Worm (Caenorhabditis elegans): ENCODE results near the gene T20D4.11.
"Not testable (repeated sequence)": the region's sequence is repeated elsewhere in the genome, so short reads cannot be mapped to it uniquely, and the experiment has no call there.

The T20D4.11 gene

ce11 chrV:3358267-3358666 lies 40.2 kb upstream of the T20D4.11 start, which contains the start of gene C04E12.5:
Gene C04E12.5, plus strand, starts transcription at chrV:3358567.
- TF ChIP-seq nhr-77 (tag; optimal IDR thresholded peaks at IDR 0.05): no peak
- no peak for TF ChIP-seq alr-1 (tag; optimal IDR thresholded peaks at IDR 0.05)
- no peak for TF ChIP-seq ztf-11 (tag; optimal IDR thresholded peaks at IDR 0.05)
- TF ChIP-seq nhr-25 (tag; optimal IDR thresholded peaks at IDR 0.05): no peak
- TF ChIP-seq mbf-1 (tag; optimal IDR thresholded peaks at IDR 0.05): no peak
- TF ChIP-seq nhr-11 (tag; optimal IDR thresholded peaks at IDR 0.05): no peak
- no peak for TF ChIP-seq Y55F3AM.14 (GFP tag; optimal IDR thresholded peaks at IDR 0.05)
- TF ChIP-seq aly-2 (tag; optimal IDR thresholded peaks at IDR 0.05): no peak
- no peak for TF ChIP-seq skn-1 (tag; optimal IDR thresholded peaks at IDR 0.05)
- no peak for TF ChIP-seq egl-27 (tag; optimal IDR thresholded peaks at IDR 0.05)
- TF ChIP-seq nhr-6 (tag; optimal IDR thresholded peaks at IDR 0.05): no peak
- no peak for TF ChIP-seq unc-55 (GFP tag; optimal IDR thresholded peaks at IDR 0.05)
- no peak for TF ChIP-seq mab-5 (tag; optimal IDR thresholded peaks at IDR 0.05)
- no peak for TF ChIP-seq elt-3 (tag; optimal IDR thresholded peaks at IDR 0.05)
- no peak for TF ChIP-seq nhr-129 (tag; optimal IDR thresholded peaks at IDR 0.05)
- no peak for TF ChIP-seq crh-2 (tag; optimal IDR thresholded peaks at IDR 0.05)
- no peak for TF ChIP-seq nhr-23 (tag; optimal IDR thresholded peaks at IDR 0.05)
- no peak for TF ChIP-seq lin-39 (tag; optimal IDR thresholded peaks at IDR 0.05)
- no peak for TF ChIP-seq unc-62 (GFP tag; optimal IDR thresholded peaks at IDR 0.05)
- no peak for TF ChIP-seq nhr-237 (tag; optimal IDR thresholded peaks at IDR 0.05)

- TF ChIP-seq aly-2 (tag; optimal IDR thresholded peaks at IDR 0.05) (no peak), ceh-82 (tag; optimal IDR thresholded peaks at IDR 0.05) (no peak), unc-55 (GFP tag; optimal IDR thresholded peaks at IDR 0.05) (no peak), unc-62 (GFP tag; optimal IDR thresholded peaks at IDR 0.05) (no peak), unc-39 (tag; optimal IDR thresholded peaks at IDR 0.05) (no peak), nhr-6 (tag; optimal IDR thresholded peaks at IDR 0.05) (no peak), mdl-1 (tag; optimal IDR thresholded peaks at IDR 0.05) (no peak), fos-1 (tag; optimal IDR thresholded peaks at IDR 0.05) (no peak), Y55F3AM.14 (GFP tag; optimal IDR thresholded peaks at IDR 0.05) (no peak), mbf-1 (tag; optimal IDR thresholded peaks at IDR 0.05) (no peak), skn-1 (tag; optimal IDR thresholded peaks at IDR 0.05) (no peak), sma-3 (GFP tag; optimal IDR thresholded peaks at IDR 0.05) (no peak), nhr-11 (tag; optimal IDR thresholded peaks at IDR 0.05) (no peak), lin-13 (GFP tag; optimal IDR thresholded peaks at IDR 0.05) (no peak)
Observed at ce11 chrV:3361633-3362032, 36.9 kb upstream of the T20D4.11 start.

ce11 chrV:3362475-3362874 lies 36.0 kb upstream of the T20D4.11 start, which contains the start of gene C04E12.4:
Gene C04E12.4, plus strand, starts transcription at chrV:3362775.
- no peak for TF ChIP-seq crh-2 (tag; optimal IDR thresholded peaks at IDR 0.05)
- TF ChIP-seq nhr-10 (tag; optimal IDR thresholded peaks at IDR 0.05): no peak
- no peak for TF ChIP-seq fos-1 (tag; optimal IDR thresholded peaks at IDR 0.05)
- no peak for TF ChIP-seq peb-1 (tag; optimal IDR thresholded peaks at IDR 0.05)
- no peak for TF ChIP-seq F13H6.1 (tag; optimal IDR thresholded peaks at IDR 0.05)
- no peak for TF ChIP-seq lin-11 (tag; optimal IDR thresholded peaks at IDR 0.05)
- TF ChIP-seq C34F6.9 (tag; optimal IDR thresholded peaks at IDR 0.05): no peak
- no peak for TF ChIP-seq lin-13 (GFP tag; optimal IDR thresholded peaks at IDR 0.05)
- no peak for TF ChIP-seq ztf-4 (tag; optimal IDR thresholded peaks at IDR 0.05)
- no peak for TF ChIP-seq R02D3.7 (tag; optimal IDR thresholded peaks at IDR 0.05)
- TF ChIP-seq unc-39 (tag; optimal IDR thresholded peaks at IDR 0.05): no peak
- no peak for TF ChIP-seq lsy-2 (tag; optimal IDR thresholded peaks at IDR 0.05)
- TF ChIP-seq skn-1 (tag; optimal IDR thresholded peaks at IDR 0.05): no peak
- no peak for TF ChIP-seq elt-1 (tag; optimal IDR thresholded peaks at IDR 0.05)
- no peak for TF ChIP-seq unc-55 (GFP tag; optimal IDR thresholded peaks at IDR 0.05)
- no peak for TF ChIP-seq elt-3 (tag; optimal IDR thresholded peaks at IDR 0.05)
- no peak for TF ChIP-seq alr-1 (tag; optimal IDR thresholded peaks at IDR 0.05)

- not testable (repeated sequence) for TF ChIP-seq skn-1 (tag; optimal IDR thresholded peaks at IDR 0.05); sma-9 (GFP tag; optimal IDR thresholded peaks at IDR 0.05); sma-9 (tag; optimal IDR thresholded peaks at IDR 0.05); lsy-2 (tag; optimal IDR thresholded peaks at IDR 0.05)
Observed at ce11 chrV:3367773-3368172, 30.7 kb upstream of the T20D4.11 start, which contains the start of gene C04E12.2. Gene C04E12.2, plus strand, starts transcription at chrV:3368073.

Measured in whole organism, L2 larva.